Worm (Caenorhabditis elegans): ENCODE results near the gene srw-77.
"Not testable (repeated sequence)": the region's sequence is repeated elsewhere in the genome, so short reads cannot be mapped to it uniquely, and the experiment has no call there.

srw-77 gene

DNA sequence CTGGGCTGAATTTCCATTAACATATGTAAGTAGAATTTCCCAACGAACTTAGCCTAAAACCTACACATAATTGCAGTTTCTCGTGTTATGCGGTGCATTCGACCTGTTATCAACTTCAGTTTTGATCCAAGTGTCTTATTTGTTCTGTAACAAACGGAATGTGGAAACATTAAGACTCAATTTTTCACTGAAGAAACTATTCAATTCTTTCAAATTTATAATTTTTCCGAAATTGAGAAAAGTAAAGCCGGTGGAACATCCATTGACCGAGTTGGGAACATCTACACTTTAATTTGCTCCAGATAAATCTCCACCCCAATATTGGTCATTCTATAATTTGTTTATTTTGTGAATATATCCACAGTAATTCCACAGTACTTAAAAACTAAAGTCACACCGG lies 30.9 kb upstream of the srw-77 start:
- TF ChIP-seq sea-1 (GFP tag; conservative IDR thresholded peaks at IDR 0.05) (no peak), pes-1 (GFP tag; IDR thresholded peaks at IDR 0.05) (no peak), ceh-13 (GFP tag; optimal IDR thresholded peaks at IDR 0.05) (no peak), hnd-1 (tag; optimal IDR thresholded peaks at IDR 0.05) (no peak), ama-1 (optimal IDR thresholded peaks at IDR 0.05) (no peak), aly-1 (tag; optimal IDR thresholded peaks at IDR 0.05) (no peak), hmbx-1 (tag; optimal IDR thresholded peaks at IDR 0.05) (no peak), tra-4 (tag; optimal IDR thresholded peaks at IDR 0.05) (no peak), ets-7 (tag; optimal IDR thresholded peaks at IDR 0.05) (no peak), hmg-4 (GFP tag; optimal IDR thresholded peaks at IDR 0.05) (no peak), tbx-37 (GFP tag; conservative IDR thresholded peaks at IDR 0.05) (no peak), tbx-11 (GFP tag; IDR thresholded peaks at IDR 0.05) (no peak), scrt-1 (GFP tag; IDR thresholded peaks at IDR 0.05) (no peak), flt-1 (GFP tag; IDR thresholded peaks at IDR 0.05) (no peak), ceh-36 (tag; optimal IDR thresholded peaks at IDR 0.05) (no peak), F13C5.2 (tag; optimal IDR thresholded peaks at IDR 0.05) (no peak), B0310.2 (tag; optimal IDR thresholded peaks at IDR 0.05) (no peak)

- TF ChIP-seq ceh-36 (tag; optimal IDR thresholded peaks at IDR 0.05) (no peak), tra-4 (tag; optimal IDR thresholded peaks at IDR 0.05) (no peak), ceh-13 (GFP tag; optimal IDR thresholded peaks at IDR 0.05) (no peak)
These were observed 28.7 kb upstream of the srw-77 start, which contains the start of gene F14F8.8 for ce11 chrV:16672198-16672597. TSS of gene F14F8.8 (minus strand) at chrV:16672298.

ce11 chrV:16671190-16671589 lies 27.7 kb upstream of the srw-77 start, which contains the start of gene str-61:
TSS of gene str-61 (minus strand) at chrV:16671290.
- TF ChIP-seq B0310.2 (tag; optimal IDR thresholded peaks at IDR 0.05) = no peak
- no peak for TF ChIP-seq hmg-4 (GFP tag; optimal IDR thresholded peaks at IDR 0.05)
- no peak for TF ChIP-seq aly-1 (tag; optimal IDR thresholded peaks at IDR 0.05)
- no peak for TF ChIP-seq tbx-11 (GFP tag; IDR thresholded peaks at IDR 0.05)
- TF ChIP-seq tbx-37 (GFP tag; conservative IDR thresholded peaks at IDR 0.05) = no peak
- no peak for TF ChIP-seq scrt-1 (GFP tag; IDR thresholded peaks at IDR 0.05)
- no peak for TF ChIP-seq flt-1 (GFP tag; IDR thresholded peaks at IDR 0.05)
- TF ChIP-seq sea-1 (GFP tag; conservative IDR thresholded peaks at IDR 0.05) = no peak
- TF ChIP-seq tra-4 (tag; optimal IDR thresholded peaks at IDR 0.05) = no peak
- TF ChIP-seq ceh-36 (tag; optimal IDR thresholded peaks at IDR 0.05) = no peak
- TF ChIP-seq hmbx-1 (tag; optimal IDR thresholded peaks at IDR 0.05) = no peak
- TF ChIP-seq ama-1 (optimal IDR thresholded peaks at IDR 0.05) = no peak
- TF ChIP-seq ceh-13 (GFP tag; optimal IDR thresholded peaks at IDR 0.05) = no peak
- no peak for TF ChIP-seq F13C5.2 (tag; optimal IDR thresholded peaks at IDR 0.05)
- no peak for TF ChIP-seq hnd-1 (tag; optimal IDR thresholded peaks at IDR 0.05)

ce11 chrV:16668473-16668872 lies 25.0 kb upstream of the srw-77 start, which contains the start of gene F14F8.9:
TSS of gene F14F8.9 (minus strand) at chrV:16668573.
- TF ChIP-seq aly-1 (tag; optimal IDR thresholded peaks at IDR 0.05) (no peak), tra-4 (tag; optimal IDR thresholded peaks at IDR 0.05) (no peak), tbx-11 (GFP tag; IDR thresholded peaks at IDR 0.05) (no peak), hmg-4 (GFP tag; optimal IDR thresholded peaks at IDR 0.05) (no peak), F13C5.2 (tag; optimal IDR thresholded peaks at IDR 0.05) (no peak), hmbx-1 (tag; optimal IDR thresholded peaks at IDR 0.05) (no peak), tbx-37 (GFP tag; conservative IDR thresholded peaks at IDR 0.05) (no peak), sea-1 (GFP tag; conservative IDR thresholded peaks at IDR 0.05) (no peak), ceh-13 (GFP tag; optimal IDR thresholded peaks at IDR 0.05) (no peak), pes-1 (GFP tag; IDR thresholded peaks at IDR 0.05) (no peak)

DNA sequence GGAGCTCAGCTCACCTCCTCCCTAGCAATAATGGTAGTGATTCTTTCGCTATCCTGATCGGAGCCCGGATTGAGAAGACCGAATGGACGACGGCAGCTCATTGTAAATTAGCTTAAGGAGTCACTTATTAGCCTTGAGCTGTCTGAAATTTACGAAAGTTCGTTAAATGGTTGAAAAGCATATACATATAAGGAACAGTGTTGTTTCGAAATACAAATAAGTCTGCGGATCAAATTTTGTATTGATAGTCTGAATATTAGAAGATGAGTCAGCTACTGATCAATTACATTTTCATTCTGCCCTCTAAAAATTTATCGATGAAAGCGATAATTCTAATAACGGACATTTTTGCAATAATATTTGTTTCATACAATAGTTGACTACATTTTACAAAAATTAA lies 23.2 kb upstream of the srw-77 start, which contains the start of gene F14F8.14:
TSS of gene F14F8.14 (minus strand) at position 101 of the 400 bp plus-strand sequence.
- TF ChIP-seq tbx-11 (GFP tag; IDR thresholded peaks at IDR 0.05) (no peak), B0310.2 (tag; optimal IDR thresholded peaks at IDR 0.05) (no peak), ceh-36 (tag; optimal IDR thresholded peaks at IDR 0.05) (no peak), F13C5.2 (tag; optimal IDR thresholded peaks at IDR 0.05) (no peak), ets-7 (tag; optimal IDR thresholded peaks at IDR 0.05) (no peak), hmbx-1 (tag; optimal IDR thresholded peaks at IDR 0.05) (no peak)

DNA sequence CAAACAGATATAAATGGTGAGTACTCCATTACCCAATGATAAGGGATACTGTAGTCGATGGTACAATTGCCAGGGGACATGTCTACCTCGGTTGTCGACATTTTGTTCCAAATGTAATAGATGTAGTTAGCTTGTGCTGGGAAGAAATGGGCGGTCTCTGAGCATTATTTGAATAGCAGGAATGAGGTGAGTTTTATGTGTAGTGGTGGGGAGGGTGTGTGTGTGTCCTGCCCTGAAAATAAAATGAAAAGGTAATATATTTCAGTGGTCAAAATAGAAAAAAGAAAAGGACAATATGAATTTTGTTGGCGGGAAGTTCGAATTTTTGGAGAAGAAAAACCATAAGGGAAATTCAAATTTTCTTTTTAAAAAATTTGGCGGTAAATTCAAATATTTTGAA lies 17.4 kb upstream of the srw-77 start, which contains the start of gene Y70C5B.2:
TSS of gene Y70C5B.2 (minus strand) at position 101 of the 400 bp plus-strand sequence.
- TF ChIP-seq tbx-37 (GFP tag; conservative IDR thresholded peaks at IDR 0.05); scrt-1 (GFP tag; IDR thresholded peaks at IDR 0.05); ceh-13 (GFP tag; optimal IDR thresholded peaks at IDR 0.05): not testable (repeated sequence)

- TF ChIP-seq F13C5.2 (tag; optimal IDR thresholded peaks at IDR 0.05); B0310.2 (tag; optimal IDR thresholded peaks at IDR 0.05); ceh-13 (GFP tag; optimal IDR thresholded peaks at IDR 0.05): not testable (repeated sequence)
These were observed 10.8 kb upstream of the srw-77 start, which contains the start of gene W06G6.15 for ce11 chrV:16654242-16654641. TSS of gene W06G6.15 (plus strand) at chrV:16654542.

DNA sequence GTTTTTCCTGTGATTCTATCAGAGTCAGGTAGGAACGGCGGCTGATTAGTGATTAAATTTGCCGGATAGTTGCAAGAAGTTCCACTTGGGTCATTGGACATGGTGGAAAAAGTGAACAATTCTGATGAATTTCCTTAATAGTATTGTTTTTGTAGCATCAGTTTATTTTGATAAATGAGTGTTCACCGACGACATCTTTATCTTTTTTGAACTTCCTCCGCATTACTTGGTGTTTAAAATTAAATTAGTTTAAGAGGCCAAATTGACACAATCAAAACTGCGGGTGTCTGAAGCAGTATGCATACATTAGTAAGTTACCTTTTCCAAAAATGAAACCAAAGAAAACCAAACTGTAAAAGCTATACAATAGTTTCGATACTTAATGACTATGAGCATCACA lies 5.7 kb upstream of the srw-77 start, which contains the start of gene W06G6.11:
TSS of gene W06G6.11 (minus strand) at position 101 of the 400 bp plus-strand sequence.
- TF ChIP-seq ama-1 (optimal IDR thresholded peaks at IDR 0.05); F13C5.2 (tag; optimal IDR thresholded peaks at IDR 0.05); tra-4 (tag; optimal IDR thresholded peaks at IDR 0.05): not testable (repeated sequence)
